Fruit fly (Drosophila melanogaster) whole organism, embryonic: Measurements from ENCODE around the gene CG7728.
A peak's percentile ranks its signal among the peaks of the same experiment; 100 is the strongest.

Source experiments
- Atf-2 ChIP-seq: fragments of 200-800 bp; sonication (Bioruptor generic); optimal IDR thresholded peaks from 2 replicates; lab custom pipeline; 2016; ENCODE audit warnings: missing biosample characterization, missing genetic modification characterization
- B-H1 ChIP-seq: fragments of 200-800 bp; sonication (Bioruptor generic); IDR thresholded peaks from 3 replicates; pipeline ENCODE4 v1.3.6; 2022; ENCODE audit warnings: missing biosample characterization, missing genetic modification characterization
- Bgb ChIP-seq: fragments of 200-800 bp; sonication (Bioruptor generic); IDR thresholded peaks from 2 replicates; pipeline ENCODE4 v1.3.6; 2022; ENCODE audit warnings: missing biosample characterization, missing genetic modification characterization; ENCODE audit not compliant: partially characterized antibody
- CG11085 ChIP-seq: fragments of 200-800 bp; sonication (Bioruptor generic); IDR thresholded peaks from 2 replicates; pipeline ENCODE4 v1.3.6; 2022; ENCODE audit warnings: missing biosample characterization, missing genetic modification characterization
- CG12942 ChIP-seq: fragments of 200-800 bp; sonication (Bioruptor generic); optimal IDR thresholded peaks from 3 replicates; lab custom pipeline; 2016; ENCODE audit warnings: missing biosample characterization, missing genetic modification characterization
- CG13894 ChIP-seq: fragments of 200-800 bp; sonication (Bioruptor generic); optimal IDR thresholded peaks from 3 replicates; lab custom pipeline; 2018; ENCODE audit warnings: missing biosample characterization, mild to moderate bottlenecking, missing genetic modification characterization, moderate library complexity
- CG14441 ChIP-seq: fragments of 200-800 bp; sonication (Bioruptor generic); IDR thresholded peaks from 2 replicates; pipeline ENCODE4 v1.3.6; 2022; ENCODE audit warnings: missing biosample characterization, missing genetic modification characterization
- CG15011 ChIP-seq: fragments of 200-800 bp; sonication (Bioruptor generic); optimal IDR thresholded peaks from 3 replicates; lab custom pipeline; 2018; ENCODE audit warnings: missing biosample characterization, mild to moderate bottlenecking, missing genetic modification characterization
- CG1647 ChIP-seq: fragments of 200-800 bp; sonication (Bioruptor generic); optimal IDR thresholded peaks from 3 replicates; lab custom pipeline; 2016; ENCODE audit warnings: missing biosample characterization, missing genetic modification characterization
- CG17328 ChIP-seq: fragments of 200-800 bp; sonication (Bioruptor generic); IDR thresholded peaks from 2 replicates; pipeline ENCODE4 v1.3.6; 2022; ENCODE audit warnings: missing biosample characterization, missing genetic modification characterization
- CG17829 ChIP-seq: fragments of 200-800 bp; optimal IDR thresholded peaks from 2 replicates; lab custom pipeline; 2019; ENCODE audit warnings: missing biosample characterization, mild to moderate bottlenecking, missing genetic modification characterization, moderate library complexity
- CG2116 ChIP-seq: fragments of 200-800 bp; sonication (Bioruptor generic); optimal IDR thresholded peaks from 3 replicates; lab custom pipeline; 2018; ENCODE audit warnings: missing biosample characterization, mild to moderate bottlenecking, missing genetic modification characterization
- CG30403 ChIP-seq: fragments of 200-800 bp; sonication (Bioruptor generic); optimal IDR thresholded peaks from 3 replicates; lab custom pipeline; 2016; ENCODE audit warnings: missing biosample characterization, missing genetic modification characterization
- CG33557 ChIP-seq: fragments of 200-800 bp; sonication (Bioruptor generic); optimal IDR thresholded peaks from 2 replicates; lab custom pipeline; 2019; ENCODE audit warnings: missing biosample characterization, mild to moderate bottlenecking, missing genetic modification characterization, moderate library complexity
- CG43689 ChIP-seq: fragments of 200-800 bp; sonication (Bioruptor generic); IDR thresholded peaks from 2 replicates; pipeline ENCODE4 v1.3.6; 2022; ENCODE audit warnings: missing biosample characterization, missing genetic modification characterization
- CG6654 ChIP-seq: fragments of 200-800 bp; sonication (Bioruptor generic); optimal IDR thresholded peaks from 2 replicates; lab custom pipeline; 2017; ENCODE audit warnings: missing biosample characterization, mild to moderate bottlenecking, missing genetic modification characterization
- CG6791 ChIP-seq: fragments of 200-800 bp; sonication (Bioruptor generic); IDR thresholded peaks from 3 replicates; pipeline ENCODE4 v1.3.6; 2022; ENCODE audit warnings: missing biosample characterization, missing genetic modification characterization; ENCODE audit not compliant: partially characterized antibody
- CG7271 ChIP-seq: fragments of 200-800 bp; sonication (Bioruptor generic); optimal IDR thresholded peaks from 2 replicates; lab custom pipeline; 2018; ENCODE audit warnings: missing biosample characterization, mild to moderate bottlenecking, missing genetic modification characterization, moderate library complexity
- CG7372 ChIP-seq: fragments of 200-800 bp; sonication (Bioruptor generic); IDR thresholded peaks from 2 replicates; pipeline ENCODE4 v1.3.6; 2022; ENCODE audit warnings: missing biosample characterization, missing genetic modification characterization
- CG8089 ChIP-seq: fragments of 200-800 bp; sonication (Bioruptor generic); optimal IDR thresholded peaks from 3 replicates; lab custom pipeline; 2016; ENCODE audit warnings: missing biosample characterization, missing genetic modification characterization
- CoRest ChIP-seq: fragments of 200-800 bp; sonication (Bioruptor generic); optimal IDR thresholded peaks from 3 replicates; lab custom pipeline; 2018; ENCODE audit warnings: missing biosample characterization, mild to moderate bottlenecking, missing genetic modification characterization, moderate library complexity
- D19B ChIP-seq: fragments of 200-800 bp; sonication (Bioruptor generic); optimal IDR thresholded peaks from 2 replicates; lab custom pipeline; 2017; ENCODE audit warnings: missing biosample characterization, mild to moderate bottlenecking, missing genetic modification characterization
- Dbx ChIP-seq: fragments of 200-800 bp; sonication (Bioruptor generic); IDR thresholded peaks from 3 replicates; pipeline ENCODE4 v1.3.6; 2022; ENCODE audit warnings: missing biosample characterization, missing genetic modification characterization
- Dfd ChIP-seq, 2 experiments: fragments of >200 bp; optimal IDR thresholded peaks; 2 replicates each; lab custom pipeline; 2017; ENCODE audit warnings: missing biosample characterization in 2 of 2, missing genetic modification characterization in 2 of 2
- Hand ChIP-seq: fragments of 200-800 bp; sonication (Bioruptor generic); optimal IDR thresholded peaks from 2 replicates; lab custom pipeline; 2017; ENCODE audit warnings: mild to moderate bottlenecking, missing biosample characterization, missing genetic modification reagents, missing genetic modification characterization
- NC2α ChIP-seq: fragments of 200-800 bp; sonication (Bioruptor generic); optimal IDR thresholded peaks from 2 replicates; lab custom pipeline; 2016; ENCODE audit warnings: missing biosample characterization, missing genetic modification characterization
- Nf-YA ChIP-seq: fragments of 200-800 bp; sonication (Bioruptor generic); IDR thresholded peaks from 2 replicates; pipeline ENCODE4 v1.3.6; 2022; ENCODE audit warnings: missing biosample characterization, missing genetic modification characterization
- NfI ChIP-seq: fragments of 200-800 bp; sonication (Bioruptor generic); optimal IDR thresholded peaks from 3 replicates; lab custom pipeline; 2018; ENCODE audit warnings: missing biosample characterization, mild to moderate bottlenecking, missing genetic modification characterization, moderate library complexity
- Poxn ChIP-seq: fragments of 200-800 bp; sonication (Bioruptor generic); IDR thresholded peaks from 2 replicates; pipeline ENCODE4 v1.3.6; 2022; ENCODE audit warnings: missing biosample characterization, missing genetic modification characterization
- Sox102F ChIP-seq: fragments of 200-800 bp; sonication (Bioruptor generic); optimal IDR thresholded peaks from 2 replicates; lab custom pipeline; 2018; ENCODE audit warnings: missing biosample characterization, mild to moderate bottlenecking, missing genetic modification characterization, moderate library complexity
- ap ChIP-seq: fragments of 200-800 bp; sonication (Bioruptor generic); IDR thresholded peaks from 2 replicates; pipeline ENCODE4 v1.3.6; 2022; ENCODE audit warnings: missing biosample characterization, missing genetic modification characterization
- dmrt11E ChIP-seq: fragments of 200-800 bp; sonication (Bioruptor generic); optimal IDR thresholded peaks from 3 replicates; lab custom pipeline; 2018; ENCODE audit warnings: missing biosample characterization, mild to moderate bottlenecking, missing genetic modification characterization, moderate library complexity
- dpn ChIP-seq, 2 experiments: fragments of 200-800 bp; sonication (Bioruptor generic); optimal IDR thresholded peaks; 3 replicates each; lab custom pipeline; 2016; ENCODE audit warnings: missing biosample characterization in 2 of 2, missing genetic modification characterization in 2 of 2
- insv ChIP-seq, 2 experiments: fragments of 200-800 bp; sonication (Bioruptor generic); optimal IDR thresholded peaks; 3 replicates each; lab custom pipeline; 2016 to 2018; ENCODE audit warnings: missing biosample characterization in 2 of 2, missing genetic modification characterization in 2 of 2
- ken ChIP-seq: fragments of 200-800 bp; sonication (Bioruptor generic); IDR thresholded peaks from 3 replicates; pipeline ENCODE4 v1.3.6; 2022; ENCODE audit warnings: missing biosample characterization, missing genetic modification characterization
- luna ChIP-seq: fragments of 200-800 bp; sonication (Bioruptor generic); optimal IDR thresholded peaks from 2 replicates; lab custom pipeline; 2016; ENCODE audit warnings: missing biosample characterization, missing genetic modification characterization
- mirr ChIP-seq: fragments of 200-800 bp; sonication (Bioruptor generic); optimal IDR thresholded peaks from 3 replicates; lab custom pipeline; 2018; ENCODE audit warnings: missing biosample characterization, mild to moderate bottlenecking, missing genetic modification characterization
- nerfin-1 ChIP-seq: fragments of 200-800 bp; sonication (Bioruptor generic); optimal IDR thresholded peaks from 3 replicates; lab custom pipeline; 2019; ENCODE audit warnings: missing biosample characterization, mild to moderate bottlenecking, missing genetic modification characterization, moderate library complexity
- org-1 ChIP-seq: fragments of 200-800 bp; sonication (Bioruptor generic); optimal IDR thresholded peaks from 2 replicates; lab custom pipeline; 2017; ENCODE audit warnings: missing biosample characterization, missing genetic modification characterization
- psq ChIP-seq: fragments of 200-800 bp; sonication (Bioruptor generic); optimal IDR thresholded peaks from 2 replicates; lab custom pipeline; 2017; ENCODE audit warnings: missing biosample characterization, missing genetic modification characterization
- rib ChIP-seq: fragments of 200-800 bp; sonication (Bioruptor generic); IDR thresholded peaks from 2 replicates; pipeline ENCODE4 v1.3.6; 2022; ENCODE audit warnings: missing biosample characterization, missing genetic modification characterization
- run ChIP-seq: fragments of 200-800 bp; sonication (Bioruptor generic); optimal IDR thresholded peaks from 3 replicates; lab custom pipeline; 2018; ENCODE audit warnings: missing biosample characterization, mild to moderate bottlenecking, missing genetic modification characterization
- seq ChIP-seq: fragments of 200-800 bp; sonication (Bioruptor generic); IDR thresholded peaks from 2 replicates; pipeline ENCODE4 v1.3.6; 2022; ENCODE audit warnings: missing biosample characterization, missing genetic modification characterization

Gene CG7728

dm6 chr3L:17004765-17005414 lies 11.4 kb upstream of the CG7728 start (continued):
- TF ChIP-seq CG43689 (GFP tag; lab: Robert Waterston, UW) (no peak), org-1 (GFP tag; lab: Kevin White, UChicago) (no peak), run (no peak), Poxn (GFP tag; lab: Robert Waterston, UW) (no peak), rib (GFP tag; lab: Robert Waterston, UW) (no peak; the same call in 1 of the 2 replicates), psq (GFP tag; lab: Kevin White, UChicago) (no peak), dpn (GFP tag; optimal IDR thresholded peaks at IDR 0.05; lab: Kevin White, UChicago) (no peak), insv (GFP tag; optimal IDR thresholded peaks at IDR 0.05; lab: Kevin White, UChicago) (no peak), ken (GFP tag; lab: Robert Waterston, UW) (no peak), seq (GFP tag; lab: Robert Waterston, UW) (no peak; the same call in 1 of the 2 replicates), CG7372 (peak; percentile 44), Dbx (GFP tag; lab: Robert Waterston, UW) (no peak), CG30403 (GFP tag; lab: Kevin White, UChicago) (no peak), CG2116 (GFP tag; lab: Kevin White, UChicago) (no peak), luna (no peak), Sox102F (no peak), CG8089 (GFP tag; lab: Kevin White, UChicago) (no peak), ap (no peak), CG11085 (GFP tag; lab: Robert Waterston, UW) (peak; percentile 6; the same call in 1 of the 2 replicates), mirr (no peak), CG17829 (tag; lab: Kevin White, UChicago) (no peak), CG17328 (0 out of 2 replicates have a peak, but pooled peaks have one; percentile 23), Dfd (GFP tag; optimal IDR thresholded peaks at IDR 0.05; lab: Kevin White, UChicago) (no peak), CG13894 (no peak), CG33557 (GFP tag; lab: Kevin White, UChicago) (peak; percentile 20), Bgb (no peak), CG12942 (GFP tag; lab: Kevin White, UChicago) (no peak), nerfin-1 (tag; lab: Kevin White, UChicago) (no peak), CG14441 (no peak), Nf-YA (GFP tag; lab: Robert Waterston, UW) (no peak), NfI (GFP tag; lab: Kevin White, UChicago) (no peak), CoRest (no peak), D19B (GFP tag; lab: Kevin White, UChicago) (no peak), CG6654 (GFP tag; lab: Kevin White, UChicago) (no peak), CG6791 (GFP tag; lab: Robert Waterston, UW) (no peak), Hand (no peak), NC2α (GFP tag; lab: Kevin White, UChicago) (no peak), CG1647 (GFP tag; lab: Kevin White, UChicago) (no peak), CG15011 (GFP tag; lab: Kevin White, UChicago) (no peak), dmrt11E (no peak), B-H1 (GFP tag; lab: Robert Waterston, UW) (no peak), Atf-2 (GFP tag; lab: Kevin White, UChicago) (no peak), CG7271 (tag; lab: Kevin White, UChicago) (no peak)
